Fruit fly (Drosophila melanogaster): ENCODE data around the gene CG11122.
A peak's percentile ranks its signal among the peaks of the same experiment; 100 is the strongest.

The CG11122 gene

DNA sequence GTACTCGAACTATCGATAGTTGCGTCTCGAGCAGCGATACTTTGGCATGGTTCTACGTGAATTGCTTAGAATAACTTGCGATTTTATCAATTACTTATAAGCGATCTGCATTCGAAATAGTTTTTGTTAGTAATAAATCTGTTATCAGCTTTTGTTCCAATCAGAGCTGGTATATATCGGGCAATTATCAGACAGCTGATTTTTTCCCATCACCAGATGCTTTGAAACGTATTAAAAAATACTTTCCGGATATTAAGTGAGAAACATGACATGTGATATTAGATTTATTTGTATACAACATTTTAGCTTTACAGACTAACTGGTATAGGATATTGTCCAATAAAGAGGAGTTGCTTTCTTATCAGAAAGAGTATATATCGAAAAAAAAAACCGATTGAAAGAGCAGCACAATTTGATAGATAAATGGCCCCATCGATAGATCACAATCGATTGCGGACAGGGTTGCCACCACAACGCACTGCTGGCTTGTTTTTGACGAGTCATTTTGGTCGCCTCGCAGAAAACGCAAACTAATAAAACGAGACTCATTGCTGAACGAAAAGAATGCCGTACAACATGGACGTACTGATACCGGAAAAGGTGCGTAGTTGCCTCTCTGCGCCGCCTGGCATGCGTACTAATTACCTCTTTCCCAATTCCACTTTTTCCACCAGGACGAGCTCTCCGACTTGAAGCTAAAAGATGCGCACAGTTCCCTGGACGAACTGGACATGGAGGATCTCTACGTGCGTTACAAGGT lies 403 bp upstream of the CG11122 start, which contains the start of gene Rpt3:
TSS of gene Rpt3 (plus strand) at position 353 of the 760 bp plus-strand sequence.
- TF ChIP-seq cyc (GFP tag; optimal IDR thresholded peaks at IDR 0.05): peak; percentile 1
- TF ChIP-seq CG6854 (GFP tag; optimal IDR thresholded peaks at IDR 0.05): peak; percentile 4
- peak; percentile 69 for TF ChIP-seq Eip78C (GFP tag)
- no peak for TF ChIP-seq fkh (GFP tag; optimal IDR thresholded peaks at IDR 0.05)
- peak; percentile 38 for TF ChIP-seq esn (GFP tag; optimal IDR thresholded peaks at IDR 0.05)
- peak; percentile 13 for TF ChIP-seq topi (GFP tag; optimal IDR thresholded peaks at IDR 0.05)
- TF ChIP-seq Gug (GFP tag; IDR thresholded peaks at IDR 0.05): no peak
- TF ChIP-seq CG3032 (tag; optimal IDR thresholded peaks at IDR 0.05): peak; percentile 5

DNA sequence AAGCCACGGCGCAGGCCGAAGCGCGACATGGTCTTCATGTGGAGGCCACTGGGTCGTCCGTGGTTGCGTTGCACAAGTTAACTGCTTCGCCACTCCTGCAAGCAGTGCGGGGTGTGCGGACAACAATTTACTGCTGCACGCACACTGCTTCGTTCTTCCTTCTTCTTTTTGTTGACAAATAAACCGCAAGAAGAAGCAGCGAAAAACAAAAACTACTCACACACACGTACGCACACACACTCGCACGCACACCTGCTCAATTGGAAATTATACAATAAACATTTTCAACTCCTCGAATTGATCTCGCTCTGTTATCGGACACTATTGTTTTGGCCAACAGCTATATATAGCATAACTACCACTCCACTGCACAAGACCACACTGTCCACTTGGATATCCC lies 965 bp downstream of the CG11122 start:
- no peak for TF ChIP-seq Eip78C (GFP tag)
- TF ChIP-seq CG3919 (GFP tag; optimal IDR thresholded peaks at IDR 0.05): no peak
- no peak for TF ChIP-seq Met (GFP tag; optimal IDR thresholded peaks at IDR 0.05)
- no peak for TF ChIP-seq CG6276 (GFP tag; optimal IDR thresholded peaks at IDR 0.05)
- TF ChIP-seq CG10631 (GFP tag; optimal IDR thresholded peaks at IDR 0.05): no peak
- TF ChIP-seq Smox (GFP tag; optimal IDR thresholded peaks at IDR 0.05): no peak
- TF ChIP-seq Hr38 (GFP tag; optimal IDR thresholded peaks at IDR 0.05): no peak
- peak in 1 of 2 experiments; percentile 39 for TF ChIP-seq salr (GFP tag; optimal IDR thresholded peaks at IDR 0.05)
- no peak for TF ChIP-seq achi (GFP tag; optimal IDR thresholded peaks at IDR 0.05)
- no peak for TF ChIP-seq CG11902 (GFP tag; optimal IDR thresholded peaks at IDR 0.05)
- no peak for TF ChIP-seq CG3032 (tag; optimal IDR thresholded peaks at IDR 0.05)
- TF ChIP-seq CG11294 (GFP tag; IDR thresholded peaks at IDR 0.05): no peak
- TF ChIP-seq esn (GFP tag; optimal IDR thresholded peaks at IDR 0.05): no peak
- peak; percentile 42; the same call in 1 of the 3 replicates for TF ChIP-seq CG6163 (GFP tag; IDR thresholded peaks at IDR 0.05)
- TF ChIP-seq Gug (GFP tag; IDR thresholded peaks at IDR 0.05): no peak
- 0 out of 3 replicates have a peak, but pooled peaks have one; percentile 11 for TF ChIP-seq eg (GFP tag; IDR thresholded peaks at IDR 0.05)
- TF ChIP-seq CG32006 (GFP tag; optimal IDR thresholded peaks at IDR 0.05): no peak
- TF ChIP-seq CG16779 (tag; optimal IDR thresholded peaks at IDR 0.05): no peak
- peak; percentile 13 for TF ChIP-seq fd59A (GFP tag; optimal IDR thresholded peaks at IDR 0.05)
- TF ChIP-seq CG1621 (tag; optimal IDR thresholded peaks at IDR 0.05): peak; percentile 83
- no peak for TF ChIP-seq Hr4 (GFP tag; optimal IDR thresholded peaks at IDR 0.05)

DNA sequence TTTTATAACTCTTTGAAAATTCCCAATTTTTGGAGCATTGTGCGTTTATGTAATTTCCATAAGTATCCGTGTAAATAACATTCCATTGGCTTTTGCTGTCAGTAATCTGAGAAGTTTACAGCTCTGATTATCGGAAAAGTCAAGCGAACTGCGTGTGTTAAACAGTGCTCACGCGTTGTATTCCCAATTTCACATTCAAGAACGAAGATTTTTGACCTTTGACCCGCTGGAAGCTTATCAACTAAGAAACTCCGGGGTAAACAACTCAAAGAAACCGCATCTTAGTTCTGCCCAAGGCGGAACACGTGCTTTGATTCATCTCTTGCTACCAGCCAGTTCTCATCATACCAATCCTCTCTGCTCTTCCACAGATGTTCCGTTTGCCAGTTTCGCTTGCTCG lies 14.9 kb downstream of the CG11122 start:
- TF ChIP-seq CG34406 (GFP tag; optimal IDR thresholded peaks at IDR 0.05): no peak
- peak; percentile 83 for TF ChIP-seq svp (GFP tag)

DNA sequence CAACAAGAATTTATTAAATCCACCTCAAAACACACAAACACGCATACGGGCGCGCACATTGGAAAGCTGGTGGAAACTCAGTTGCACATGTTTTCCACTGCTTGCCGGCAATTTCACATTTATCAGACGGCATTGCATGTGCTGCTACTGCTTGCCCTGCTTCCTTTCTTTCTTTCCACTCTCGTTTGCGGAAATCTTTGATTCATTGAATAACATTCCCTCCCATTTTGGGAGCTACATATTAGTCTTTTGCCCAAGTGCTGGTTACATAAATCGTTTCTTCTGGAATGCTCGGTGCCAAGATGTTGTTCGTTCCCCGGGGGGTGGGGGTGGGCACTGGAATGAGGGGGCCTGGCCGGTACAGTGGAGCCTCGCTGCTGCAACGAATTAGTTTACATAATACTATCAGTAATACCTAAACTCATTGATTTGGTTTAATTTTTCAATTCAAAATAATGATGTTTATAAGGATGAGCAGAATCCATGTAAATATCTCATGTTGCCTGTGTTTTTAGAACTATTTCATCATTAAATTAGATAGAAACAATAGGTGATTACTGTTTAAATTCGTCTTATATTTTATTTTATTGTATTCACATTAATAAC lies 15.6 kb downstream of the CG11122 start:
- TF ChIP-seq CG8632 (GFP tag; optimal IDR thresholded peaks at IDR 0.05): no peak
- TF ChIP-seq CG8119 (GFP tag; IDR thresholded peaks at IDR 0.05): peak; percentile 52; the same call in 2 of the 3 replicates
- peak; percentile 22 for TF ChIP-seq CG3032 (tag; optimal IDR thresholded peaks at IDR 0.05)
- TF ChIP-seq eg (GFP tag; IDR thresholded peaks at IDR 0.05): peak; percentile 75
- peak; percentile 23; the same call in 1 of the 3 replicates for TF ChIP-seq CG6163 (GFP tag; IDR thresholded peaks at IDR 0.05)
- 0 out of 2 replicates have a peak, but pooled peaks have one; percentile 18 for TF ChIP-seq Gug (GFP tag; IDR thresholded peaks at IDR 0.05)
- peak; percentile 54 for TF ChIP-seq CG15336 (GFP tag; IDR thresholded peaks at IDR 0.05)
- TF ChIP-seq dac (GFP tag; optimal IDR thresholded peaks at IDR 0.05): no peak
- TF ChIP-seq vri (GFP tag; optimal IDR thresholded peaks at IDR 0.05): peak; percentile 87
- no peak for TF ChIP-seq Sox102F (GFP tag; optimal IDR thresholded peaks at IDR 0.05)
